Fruit fly (Drosophila melanogaster): Measurements from ENCODE around the gene CG6885.

Gene CG6885

DNA sequence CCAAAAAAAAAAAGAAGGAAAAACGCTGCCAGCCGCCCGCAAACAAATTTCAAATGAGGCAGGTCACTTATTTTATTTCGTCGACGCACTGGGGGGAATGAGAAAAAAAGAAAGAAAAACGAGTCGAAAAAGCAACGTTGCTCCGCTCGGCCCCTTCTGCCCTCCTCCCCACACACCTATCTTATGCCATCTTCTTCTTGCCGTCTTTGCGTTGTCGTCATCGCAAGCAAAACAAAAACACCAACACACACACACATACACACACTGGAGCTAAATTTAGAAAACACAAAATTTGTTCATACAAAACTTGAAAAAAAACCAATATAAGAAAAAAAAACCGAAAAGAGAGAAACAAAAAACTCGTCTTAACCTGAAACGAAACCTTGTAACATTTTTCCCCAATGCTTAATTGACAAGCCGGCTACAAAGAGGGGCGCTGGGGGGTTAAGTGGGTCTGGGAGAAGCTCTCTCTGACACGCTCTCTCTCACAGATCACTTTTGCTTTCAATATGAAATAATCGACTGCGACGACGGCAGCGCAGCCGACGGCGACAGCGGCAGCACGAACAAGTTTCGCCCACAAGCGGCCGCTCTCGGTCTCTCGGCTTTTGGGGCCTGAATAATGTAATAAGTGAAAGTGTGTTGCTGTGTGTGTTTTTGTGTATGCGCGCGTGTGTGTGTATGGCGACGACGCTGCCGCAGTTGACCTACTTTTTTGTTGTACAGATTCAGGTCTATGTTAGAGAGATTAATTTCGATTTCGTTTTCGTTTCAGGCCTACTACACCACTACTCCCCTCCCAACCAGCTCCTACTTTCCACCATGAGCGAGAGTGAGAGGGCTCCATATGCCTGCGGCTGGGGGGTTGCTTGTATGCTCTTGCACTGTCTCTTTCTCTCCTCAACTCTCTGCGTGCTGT lies 27.1 kb downstream of the CG6885 start (continued):
- TF ChIP-seq z (GFP tag; IDR thresholded peaks at IDR 0.05) (peak; percentile 62; the same call in 2 of the 3 replicates), YL-1 (GFP tag; optimal IDR thresholded peaks at IDR 0.05) (no peak), Sox102F (GFP tag; optimal IDR thresholded peaks at IDR 0.05) (peak; percentile 8), salm (tag; optimal IDR thresholded peaks at IDR 0.05) (peak; percentile 50), klu (GFP tag; IDR thresholded peaks at IDR 0.05) (peak; percentile 55; the same call in 1 of the 2 replicates), HLH4C (GFP tag; IDR thresholded peaks at IDR 0.05; ENCODE audit: partially characterized antibody) (peak; percentile 26; the same call in 1 of the 3 replicates), Deaf1 (tag; optimal IDR thresholded peaks at IDR 0.05) (peak; percentile 85), CG6689 (GFP tag; IDR thresholded peaks at IDR 0.05) (no peak), sens-2 (GFP tag; IDR thresholded peaks at IDR 0.05) (peak; percentile 46; the same call in 1 of the 2 replicates), CG8281 (tag; optimal IDR thresholded peaks at IDR 0.05) (peak; percentile 0), emc (GFP tag; optimal IDR thresholded peaks at IDR 0.05) (no peak), Ptx1 (GFP tag; IDR thresholded peaks at IDR 0.05) (peak; percentile 29; the same call in 1 of the 2 replicates), tll (GFP tag; optimal IDR thresholded peaks at IDR 0.05) (no peak), da (GFP tag; optimal IDR thresholded peaks at IDR 0.05) (no peak), repo (GFP tag; optimal IDR thresholded peaks at IDR 0.05) (no peak), Xbp1 (GFP tag; optimal IDR thresholded peaks at IDR 0.05) (no peak), Poxn (GFP tag; IDR thresholded peaks at IDR 0.05) (no peak), sim (GFP tag; IDR thresholded peaks at IDR 0.05) (0 out of 2 replicates have a peak, but pooled peaks have one; percentile 42), bsh (GFP tag; optimal IDR thresholded peaks at IDR 0.05) (peak; percentile 8 to 44), lab (GFP tag; optimal IDR thresholded peaks at IDR 0.05) (peak; percentile 33), hkb (optimal IDR thresholded peaks at IDR 0.05) (no peak), hkb (GFP tag; IDR thresholded peaks at IDR 0.05) (0 out of 2 replicates have a peak, but pooled peaks have one; percentile 12), CG17802 (tag; optimal IDR thresholded peaks at IDR 0.05) (no peak), nmo (GFP tag; optimal IDR thresholded peaks at IDR 0.05) (peak; percentile 37), Dip2 (GFP tag; IDR thresholded peaks at IDR 0.05) (no peak), dysf (GFP tag; IDR thresholded peaks at IDR 0.05) (no peak), sqz (GFP tag; optimal IDR thresholded peaks at IDR 0.05) (peak; percentile 87), CG10431 (GFP tag; optimal IDR thresholded peaks at IDR 0.05) (peak; percentile 64), CG34224 (GFP tag; IDR thresholded peaks at IDR 0.05; ENCODE audit: partially characterized antibody) (no peak), CG31441 (GFP tag; IDR thresholded peaks at IDR 0.05) (no peak), CG2678 (tag; optimal IDR thresholded peaks at IDR 0.05) (peak; percentile 12), Taf1 (GFP tag; IDR thresholded peaks at IDR 0.05) (no peak), E2f2 (GFP tag; IDR thresholded peaks at IDR 0.05) (no peak), ab (GFP tag; optimal IDR thresholded peaks at IDR 0.05) (peak; percentile 32), CrebB (tag; optimal IDR thresholded peaks at IDR 0.05) (peak; percentile 15), Hand (GFP tag; optimal IDR thresholded peaks at IDR 0.05) (no peak), Bgb (GFP tag; IDR thresholded peaks at IDR 0.05; ENCODE audit: partially characterized antibody) (0 out of 2 replicates have a peak, but pooled peaks have one; percentile 28), CG1603 (tag; optimal IDR thresholded peaks at IDR 0.05) (peak; percentile 31), twi (tag; optimal IDR thresholded peaks at IDR 0.05) (peak; percentile 32), BtbVII (GFP tag; optimal IDR thresholded peaks at IDR 0.05) (peak; percentile 14), Dad (GFP tag; optimal IDR thresholded peaks at IDR 0.05) (no peak), row (GFP tag; IDR thresholded peaks at IDR 0.05) (peak; percentile 21; the same call in 1 of the 3 replicates), CG4360 (GFP tag; IDR thresholded peaks at IDR 0.05) (peak; percentile 81), ac (GFP tag; optimal IDR thresholded peaks at IDR 0.05) (no peak), p53 (GFP tag; optimal IDR thresholded peaks at IDR 0.05) (no peak), ci (GFP tag; IDR thresholded peaks at IDR 0.05) (peak; percentile 55; the same call in 2 of the 3 replicates), her (GFP tag; optimal IDR thresholded peaks at IDR 0.05) (no peak), CG1647 (GFP tag; optimal IDR thresholded peaks at IDR 0.05) (no peak)

Measured in whole organism, embryonic.